Worm (Caenorhabditis elegans): ENCODE results near the gene Y47D3A.21.

The Y47D3A.21 gene

ce11 chrIII:11230581-11230980, 48.1 kb downstream of the Y47D3A.21 start:
- TF ChIP-seq C34F6.9 (tag; optimal IDR thresholded peaks at IDR 0.05) (no peak), nhr-6 (tag; optimal IDR thresholded peaks at IDR 0.05) (no peak), nhr-23 (tag; optimal IDR thresholded peaks at IDR 0.05) (no peak), elt-3 (tag; optimal IDR thresholded peaks at IDR 0.05) (no peak)

- TF ChIP-seq lin-39 (tag; optimal IDR thresholded peaks at IDR 0.05) = no peak
- TF ChIP-seq F13H6.1 (tag; optimal IDR thresholded peaks at IDR 0.05) = no peak
- TF ChIP-seq peb-1 (tag; optimal IDR thresholded peaks at IDR 0.05) = no peak
- no peak for TF ChIP-seq ztf-1 (GFP tag; conservative IDR thresholded peaks at IDR 0.05)
- TF ChIP-seq nhr-25 (tag; optimal IDR thresholded peaks at IDR 0.05) = no peak
- no peak for TF ChIP-seq elt-3 (tag; optimal IDR thresholded peaks at IDR 0.05)
- no peak for TF ChIP-seq mbf-1 (tag; optimal IDR thresholded peaks at IDR 0.05)
- no peak for TF ChIP-seq nhr-11 (tag; optimal IDR thresholded peaks at IDR 0.05)
- no peak for TF ChIP-seq ztf-11 (tag; optimal IDR thresholded peaks at IDR 0.05)
- no peak for TF ChIP-seq sma-3 (GFP tag; optimal IDR thresholded peaks at IDR 0.05)
- no peak for TF ChIP-seq lin-13 (GFP tag; optimal IDR thresholded peaks at IDR 0.05)
- TF ChIP-seq aly-2 (tag; optimal IDR thresholded peaks at IDR 0.05) = no peak
- no peak for TF ChIP-seq zag-1 (tag; optimal IDR thresholded peaks at IDR 0.05)
- no peak for TF ChIP-seq dmd-4 (tag; optimal IDR thresholded peaks at IDR 0.05)
- TF ChIP-seq sma-9 (GFP tag; optimal IDR thresholded peaks at IDR 0.05) = no peak
- TF ChIP-seq sma-9 (tag; optimal IDR thresholded peaks at IDR 0.05) = no peak
- TF ChIP-seq elt-1 (tag; optimal IDR thresholded peaks at IDR 0.05) = no peak
- TF ChIP-seq ceh-82 (tag; optimal IDR thresholded peaks at IDR 0.05) = no peak
- TF ChIP-seq skn-1 (tag; optimal IDR thresholded peaks at IDR 0.05) = no peak
- no peak for TF ChIP-seq R02D3.7 (tag; optimal IDR thresholded peaks at IDR 0.05)
- no peak for TF ChIP-seq alr-1 (tag; optimal IDR thresholded peaks at IDR 0.05)
Observed at ce11 chrIII:11227025-11227424, 51.7 kb downstream of the Y47D3A.21 start, which contains the start of gene tbx-37. Gene tbx-37 (minus strand): TSS chrIII:11227125.

Measured in whole organism, L2 larva.